Worm (Caenorhabditis elegans): ENCODE data around the gene his-35.

his-35 gene

ce11 chrV:9503152-9503817 lies 41.8 kb downstream of the his-35 start:
- peak; percentile 90 for TF ChIP-seq fkh-6 (tag; optimal IDR thresholded peaks at IDR 0.05)
- peak; percentile 84 for TF ChIP-seq unc-42 (tag; optimal IDR thresholded peaks at IDR 0.05)
- TF ChIP-seq pha-4 (tag; optimal IDR thresholded peaks at IDR 0.05) = no peak
- peak; percentile 78 for TF ChIP-seq ceh-48 (tag; optimal IDR thresholded peaks at IDR 0.05)
- peak; percentile 81 for TF ChIP-seq madf-2 (tag; optimal IDR thresholded peaks at IDR 0.05)
- peak; percentile 83 for TF ChIP-seq C38D4.7 (GFP tag; optimal IDR thresholded peaks at IDR 0.05)
- peak; percentile 49 for TF ChIP-seq ahr-1 (tag; optimal IDR thresholded peaks at IDR 0.05)
- TF ChIP-seq lin-11 (tag; optimal IDR thresholded peaks at IDR 0.05) = peak; percentile 81
- peak; percentile 92 for TF ChIP-seq ceh-34 (tag; optimal IDR thresholded peaks at IDR 0.05)
- TF ChIP-seq npax-4 (tag; optimal IDR thresholded peaks at IDR 0.05) = peak; percentile 76
- TF ChIP-seq sox-4 (tag; optimal IDR thresholded peaks at IDR 0.05) = peak; percentile 78
- TF ChIP-seq ref-2 (tag; optimal IDR thresholded peaks at IDR 0.05) = peak; percentile 78
- TF ChIP-seq ceh-14 (tag; optimal IDR thresholded peaks at IDR 0.05) = peak; percentile 45
- no peak for TF ChIP-seq nhr-11 (tag; optimal IDR thresholded peaks at IDR 0.05)
- TF ChIP-seq pqm-1 (tag; optimal IDR thresholded peaks at IDR 0.05) = peak; percentile 45
- TF ChIP-seq unc-3 (GFP tag; conservative IDR thresholded peaks at IDR 0.05) = peak; percentile 87
- peak; percentile 86 for TF ChIP-seq unc-3 (tag; optimal IDR thresholded peaks at IDR 0.05)
- TF ChIP-seq fkh-10 (GFP tag; optimal IDR thresholded peaks at IDR 0.05) = peak; percentile 62
- TF ChIP-seq pat-9 (tag; optimal IDR thresholded peaks at IDR 0.05) = peak; percentile 90
- TF ChIP-seq tbx-7 (tag; optimal IDR thresholded peaks at IDR 0.05) = peak; percentile 41
- TF ChIP-seq ceh-6 (GFP tag; optimal IDR thresholded peaks at IDR 0.05) = peak; percentile 93
- peak; percentile 8 for TF ChIP-seq ets-4 (tag; optimal IDR thresholded peaks at IDR 0.05)
- no peak for TF ChIP-seq ama-1 (optimal IDR thresholded peaks at IDR 0.05)
- peak; percentile 78 for TF ChIP-seq sdc-2 (tag; optimal IDR thresholded peaks at IDR 0.05)
- peak; percentile 88 for TF ChIP-seq unc-86 (tag; optimal IDR thresholded peaks at IDR 0.05)
- TF ChIP-seq dmd-4 (tag; optimal IDR thresholded peaks at IDR 0.05; ENCODE audit: borderline replicate concordance) = peak; percentile 59
- no peak for TF ChIP-seq ceh-22 (tag; optimal IDR thresholded peaks at IDR 0.05)
- peak; percentile 85 for TF ChIP-seq K02D7.2 (tag; optimal IDR thresholded peaks at IDR 0.05)
- TF ChIP-seq syd-9 (tag; optimal IDR thresholded peaks at IDR 0.05) = peak; percentile 88
- TF ChIP-seq pros-1 (tag; optimal IDR thresholded peaks at IDR 0.05) = peak; percentile 15
- peak; percentile 72 for TF ChIP-seq fax-1 (tag; optimal IDR thresholded peaks at IDR 0.05)
- TF ChIP-seq ceh-24 (tag; optimal IDR thresholded peaks at IDR 0.05) = peak; percentile 62
- peak; percentile 59 for TF ChIP-seq hlh-8 (tag; optimal IDR thresholded peaks at IDR 0.05)
- TF ChIP-seq tbx-2 (tag; optimal IDR thresholded peaks at IDR 0.05) = peak; percentile 80
- TF ChIP-seq gmeb-2 (tag; optimal IDR thresholded peaks at IDR 0.05) = peak; percentile 92
- peak; percentile 56 for TF ChIP-seq dve-1 (tag; optimal IDR thresholded peaks at IDR 0.05)
- no peak for TF ChIP-seq lim-6 (tag; optimal IDR thresholded peaks at IDR 0.05)
- peak; percentile 59 for TF ChIP-seq nfya-1 (tag; optimal IDR thresholded peaks at IDR 0.05)
- peak; percentile 91 for TF ChIP-seq elt-2 (tag; optimal IDR thresholded peaks at IDR 0.05)
- TF ChIP-seq ceh-30 (tag; optimal IDR thresholded peaks at IDR 0.05) = no peak
- TF ChIP-seq mec-3 (tag; optimal IDR thresholded peaks at IDR 0.05; ENCODE audit: borderline replicate concordance) = peak; percentile 57
- peak; percentile 74 for TF ChIP-seq ceh-18 (tag; optimal IDR thresholded peaks at IDR 0.05)
- peak; percentile 90 for TF ChIP-seq hlh-13 (GFP tag; optimal IDR thresholded peaks at IDR 0.05)
- peak; percentile 76 for TF ChIP-seq Y22D7AL.16 (tag; optimal IDR thresholded peaks at IDR 0.05)
- TF ChIP-seq pha-2 (tag; optimal IDR thresholded peaks at IDR 0.05) = peak; percentile 92
- peak; percentile 74; the same call in 1 of the 2 replicates for TF ChIP-seq ceh-45 (GFP tag; IDR thresholded peaks at IDR 0.05)
- TF ChIP-seq nhr-232 (tag; optimal IDR thresholded peaks at IDR 0.05) = peak; percentile 82
- peak; percentile 84 for TF ChIP-seq sox-2 (GFP tag; IDR thresholded peaks at IDR 0.05)
- peak; percentile 39 for TF ChIP-seq odd-2 (tag; optimal IDR thresholded peaks at IDR 0.05)
- TF ChIP-seq ceh-31 (tag; optimal IDR thresholded peaks at IDR 0.05) = peak; percentile 79
- peak; percentile 90 for TF ChIP-seq T23F11.4 (GFP tag; optimal IDR thresholded peaks at IDR 0.05)
- TF ChIP-seq che-1 (tag; optimal IDR thresholded peaks at IDR 0.05) = peak; percentile 84
